Worm (Caenorhabditis elegans) whole organism, L3 larva: ENCODE results near the gene pxd-1.

Source experiments
- ama-1 ChIP-seq: fragments of 150-350 bp; optimal IDR thresholded peaks from 2 replicates; lab custom pipeline; 2018
- ceh-16 ChIP-seq: sonication (generic microtip); optimal IDR thresholded peaks from 2 replicates; lab custom pipeline; 2017; ENCODE audit warnings: missing biosample characterization, missing genetic modification characterization
- elt-1 ChIP-seq: fragments of 150-350 bp; optimal IDR thresholded peaks from 2 replicates; lab custom pipeline; 2014; ENCODE audit warnings: missing biosample characterization, missing genetic modification characterization
- elt-2 ChIP-seq: sonication (generic microtip); optimal IDR thresholded peaks from 2 replicates; lab custom pipeline; 2016; ENCODE audit warnings: missing genetic modification reagents, mild to moderate bottlenecking, missing genetic modification characterization, missing compliant biosample characterization
- nfya-1 ChIP-seq: sonication (generic microtip); optimal IDR thresholded peaks from 2 replicates; lab custom pipeline; 2017; ENCODE audit warnings: missing genetic modification characterization, mild to moderate bottlenecking, missing compliant biosample characterization, antibody characterized with exemption, moderate library complexity; ENCODE audit not compliant: insufficient read depth
- nhr-237 ChIP-seq: fragments of 150-350 bp; optimal IDR thresholded peaks from 2 replicates; lab custom pipeline; 2014; ENCODE audit warnings: missing biosample characterization, missing genetic modification characterization
- nhr-28 ChIP-seq: fragments of 150-350 bp; optimal IDR thresholded peaks from 2 replicates; lab custom pipeline; 2014; ENCODE audit warnings: missing biosample characterization, missing genetic modification characterization
- ztf-11 ChIP-seq: fragments of 150-350 bp; optimal IDR thresholded peaks from 2 replicates; lab custom pipeline; 2014; ENCODE audit warnings: missing biosample characterization, missing genetic modification characterization

- TF ChIP-seq elt-2 (no peak), elt-1 (tag; lab: Kevin White, UChicago) (no peak), ama-1 (no peak), nhr-28 (tag; lab: Kevin White, UChicago) (no peak), ztf-11 (no peak), nhr-237 (tag; lab: Kevin White, UChicago) (no peak), nfya-1 (tag; lab: Kevin White, UChicago) (no peak), ceh-16 (tag; lab: Kevin White, UChicago) (no peak)
Measured at ce11 chrIII:4013061-4013460, 7.1 kb downstream of the pxd-1 start.
